Worm (Caenorhabditis elegans) whole organism, early embryonic: Measurements from ENCODE around the gene R144.6.
A peak's percentile ranks its signal among the peaks of the same experiment; 100 is the strongest.
"Not testable (repeated sequence)": the region's sequence is repeated elsewhere in the genome, so short reads cannot be mapped to it uniquely, and the experiment has no call there.

Source experiments
- B0310.2 ChIP-seq: sonication (generic microtip); optimal IDR thresholded peaks from 2 replicates; lab custom pipeline; 2016; ENCODE audit warnings: mild to moderate bottlenecking, missing genetic modification characterization, missing compliant biosample characterization
- F13C5.2 ChIP-seq: sonication (generic microtip); optimal IDR thresholded peaks from 2 replicates; lab custom pipeline; 2017; ENCODE audit warnings: mild to moderate bottlenecking, missing genetic modification characterization, inconsistent platforms, missing compliant biosample characterization
- aly-1 ChIP-seq: sonication (generic microtip); optimal IDR thresholded peaks from 2 replicates; lab custom pipeline; 2016; ENCODE audit warnings: missing genetic modification characterization, missing compliant biosample characterization
- ama-1 ChIP-seq: fragments of 150-350 bp; optimal IDR thresholded peaks from 2 replicates; lab custom pipeline; 2014
- ceh-13 ChIP-seq: fragments of 200-800 bp; sonication (Bioruptor generic); optimal IDR thresholded peaks from 2 replicates; lab custom pipeline; 2018; ENCODE audit warnings: mild to moderate bottlenecking, missing genetic modification characterization, missing compliant biosample characterization
- ceh-36 ChIP-seq: sonication (generic microtip); optimal IDR thresholded peaks from 2 replicates; lab custom pipeline; 2016; ENCODE audit warnings: missing genetic modification characterization, inconsistent platforms, missing compliant biosample characterization
- ets-7 ChIP-seq: sonication (generic microtip); optimal IDR thresholded peaks from 2 replicates; lab custom pipeline; 2016; ENCODE audit warnings: missing genotype, missing genetic modification characterization, missing compliant biosample characterization
- flt-1 ChIP-seq: fragments of 200-800 bp; sonication (Bioruptor generic); IDR thresholded peaks from 2 replicates; pipeline ENCODE4 v1.3.6; 2022; ENCODE audit warnings: missing genetic modification characterization, missing compliant biosample characterization
- hmbx-1 ChIP-seq: sonication (generic microtip); optimal IDR thresholded peaks from 2 replicates; lab custom pipeline; 2016; ENCODE audit warnings: mild to moderate bottlenecking, missing genetic modification characterization, missing compliant biosample characterization
- hmg-4 ChIP-seq: fragments of 200-800 bp; sonication (Bioruptor generic); optimal IDR thresholded peaks from 2 replicates; lab custom pipeline; 2018; ENCODE audit warnings: mild to moderate bottlenecking, missing genetic modification characterization, missing compliant biosample characterization
- hnd-1 ChIP-seq: sonication (generic microtip); optimal IDR thresholded peaks from 2 replicates; lab custom pipeline; 2016; ENCODE audit warnings: missing genetic modification characterization, missing compliant biosample characterization
- pes-1 ChIP-seq: fragments of 200-800 bp; sonication (Bioruptor generic); IDR thresholded peaks from 2 replicates; pipeline ENCODE4 v1.3.6; 2022; ENCODE audit warnings: missing genetic modification reagents, missing genetic modification characterization, missing compliant biosample characterization
- scrt-1 ChIP-seq: fragments of 200-800 bp; sonication (Bioruptor generic); IDR thresholded peaks from 2 replicates; pipeline ENCODE4 v1.3.6; 2022; ENCODE audit warnings: missing genetic modification characterization, missing compliant biosample characterization
- sea-1 ChIP-seq: fragments of 200-800 bp; sonication (Bioruptor generic); conservative IDR thresholded peaks from 2 replicates; pipeline ENCODE4 v1.3.6; 2022; ENCODE audit warnings: missing genetic modification characterization, missing compliant biosample characterization
- tbx-11 ChIP-seq: fragments of 200-800 bp; sonication (Bioruptor generic); IDR thresholded peaks from 2 replicates; pipeline ENCODE4 v1.3.6; 2022; ENCODE audit warnings: missing genetic modification characterization, missing compliant biosample characterization
- tbx-37 ChIP-seq: fragments of 200-800 bp; sonication (Bioruptor generic); conservative IDR thresholded peaks from 2 replicates; pipeline ENCODE4 v1.3.6; 2022; ENCODE audit warnings: missing genetic modification reagents, missing genetic modification characterization, missing compliant biosample characterization
- tra-4 ChIP-seq: sonication (generic microtip); optimal IDR thresholded peaks from 2 replicates; lab custom pipeline; 2017; ENCODE audit warnings: missing genetic modification characterization, missing compliant biosample characterization

The R144.6 gene

DNA sequence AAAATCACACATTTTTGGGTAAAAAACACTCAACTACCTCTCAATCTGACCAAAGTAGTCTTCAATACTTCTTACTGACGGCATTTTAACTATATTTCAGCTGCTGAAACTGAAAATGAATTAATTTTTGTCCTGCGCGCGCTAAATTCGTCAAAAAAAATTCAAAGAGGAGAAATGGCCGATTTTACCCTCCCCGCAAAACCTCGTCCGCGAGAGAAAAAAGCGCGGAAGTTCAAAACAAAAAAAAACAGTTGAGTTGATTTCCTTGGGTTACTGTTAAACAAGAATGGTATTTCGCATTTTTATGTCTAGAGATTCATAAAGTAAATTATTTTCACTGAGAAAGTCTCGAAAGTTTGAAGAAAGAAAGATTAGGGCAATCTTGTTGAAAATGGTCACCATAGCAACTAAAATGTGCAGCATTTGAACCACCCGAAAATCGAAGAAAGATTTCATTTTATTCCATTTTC is 17.7 kb downstream of the R144.6 start, which contains the start of the genes C27F2.10 and wdr-60:
Gene C27F2.10, minus strand, starts transcription at position 109 of the 470 bp plus-strand sequence.
Gene wdr-60, plus strand, starts transcription at position 420 of the 470 bp plus-strand sequence.
- TF ChIP-seq tbx-37 (GFP tag; lab: Robert Waterston, UW) (peak; percentile 58), tra-4 (tag; lab: Kevin White, UChicago) (no peak)

- no peak for TF ChIP-seq ets-7 (tag; lab: Kevin White, UChicago)
- TF ChIP-seq ceh-13 (GFP tag; lab: Kevin White, UChicago) = no peak
- TF ChIP-seq tbx-37 (GFP tag; lab: Robert Waterston, UW) = no peak
- no peak for TF ChIP-seq ceh-36
- TF ChIP-seq F13C5.2 (tag; lab: Kevin White, UChicago) = no peak
Measured at ce11 chrIII:4984444-4985086, 20.0 kb downstream of the R144.6 start, which contains the start of gene C27F2.7. C27F2.7 (minus strand) TSS chrIII:4984494.

DNA sequence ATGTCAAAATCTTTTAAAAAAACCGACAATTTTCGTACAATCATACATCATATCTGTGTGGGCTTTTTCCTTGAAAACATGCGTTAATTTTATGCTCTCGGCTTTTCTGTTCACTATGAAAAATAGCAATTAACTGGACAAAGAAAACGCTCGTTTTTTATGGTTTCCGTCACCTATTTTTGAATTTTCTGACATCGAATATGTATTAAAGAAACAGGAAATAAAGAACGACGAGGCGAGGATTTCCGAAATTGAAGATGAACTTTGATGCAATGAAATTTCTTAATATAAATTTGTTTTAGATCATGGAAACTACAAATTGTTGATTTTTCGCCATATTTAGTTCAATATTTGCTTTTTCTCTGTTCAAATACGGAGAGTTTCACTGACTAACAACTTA is 20.6 kb downstream of the R144.6 start:
- no peak for TF ChIP-seq ets-7 (tag; lab: Kevin White, UChicago)
- no peak for TF ChIP-seq sea-1
- TF ChIP-seq flt-1 (GFP tag; lab: Robert Waterston, UW) = no peak
- no peak for TF ChIP-seq pes-1 (GFP tag; lab: Robert Waterston, UW)
- no peak for TF ChIP-seq ceh-36
- TF ChIP-seq scrt-1 (GFP tag; lab: Robert Waterston, UW) = no peak
- no peak for TF ChIP-seq ceh-13 (GFP tag; lab: Kevin White, UChicago)
- TF ChIP-seq ama-1 (lab: Kevin White, UChicago) = no peak
- no peak for TF ChIP-seq hmbx-1 (tag; lab: Kevin White, UChicago)
- TF ChIP-seq aly-1 (tag; lab: Kevin White, UChicago) = no peak
- TF ChIP-seq hnd-1 (tag; lab: Kevin White, UChicago) = no peak
- no peak for TF ChIP-seq tra-4 (tag; lab: Kevin White, UChicago)
- no peak for TF ChIP-seq tbx-37 (GFP tag; lab: Robert Waterston, UW)
- no peak for TF ChIP-seq F13C5.2 (tag; lab: Kevin White, UChicago)

DNA sequence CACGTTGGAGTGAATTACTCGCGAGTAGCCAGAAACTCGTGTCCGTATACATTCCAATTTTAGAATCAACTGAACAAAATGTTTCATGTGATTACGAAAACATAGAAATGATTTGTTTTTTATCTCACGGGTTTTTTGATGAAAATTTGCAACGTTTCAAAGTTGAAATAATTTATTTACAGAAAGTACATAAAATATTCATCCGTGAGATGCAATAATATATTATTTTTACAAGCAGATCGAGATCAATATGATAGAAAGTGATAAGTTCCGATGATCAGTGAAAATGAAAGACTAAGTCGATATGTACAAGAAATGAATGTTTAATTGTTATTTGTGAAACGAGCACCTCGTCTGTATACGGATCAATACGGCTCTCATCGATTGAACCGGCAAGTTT is 24.2 kb downstream of the R144.6 start, which contains the start of gene C27F2.6:
Gene C27F2.6, minus strand, starts transcription at position 101 of the 400 bp plus-strand sequence.
- TF ChIP-seq tra-4 (tag; lab: Kevin White, UChicago); ama-1 (lab: Kevin White, UChicago); scrt-1 (GFP tag; lab: Robert Waterston, UW): not testable (repeated sequence)

- TF ChIP-seq tbx-11 (GFP tag; lab: Robert Waterston, UW) (no peak), hmbx-1 (tag; lab: Kevin White, UChicago) (no peak), scrt-1 (GFP tag; lab: Robert Waterston, UW) (no peak), flt-1 (GFP tag; lab: Robert Waterston, UW) (no peak), sea-1 (no peak), tra-4 (tag; lab: Kevin White, UChicago) (no peak), tbx-37 (GFP tag; lab: Robert Waterston, UW) (no peak), pes-1 (GFP tag; lab: Robert Waterston, UW) (no peak), ceh-36 (no peak), ets-7 (tag; lab: Kevin White, UChicago) (no peak), B0310.2 (tag; lab: Kevin White, UChicago) (no peak), ama-1 (lab: Kevin White, UChicago) (no peak), hmg-4 (GFP tag; lab: Kevin White, UChicago) (no peak), hnd-1 (tag; lab: Kevin White, UChicago) (no peak), aly-1 (tag; lab: Kevin White, UChicago) (no peak), ceh-13 (GFP tag; lab: Kevin White, UChicago) (no peak), F13C5.2 (tag; lab: Kevin White, UChicago) (no peak)
Measured at ce11 chrIII:4968146-4968545, 36.4 kb downstream of the R144.6 start.

DNA sequence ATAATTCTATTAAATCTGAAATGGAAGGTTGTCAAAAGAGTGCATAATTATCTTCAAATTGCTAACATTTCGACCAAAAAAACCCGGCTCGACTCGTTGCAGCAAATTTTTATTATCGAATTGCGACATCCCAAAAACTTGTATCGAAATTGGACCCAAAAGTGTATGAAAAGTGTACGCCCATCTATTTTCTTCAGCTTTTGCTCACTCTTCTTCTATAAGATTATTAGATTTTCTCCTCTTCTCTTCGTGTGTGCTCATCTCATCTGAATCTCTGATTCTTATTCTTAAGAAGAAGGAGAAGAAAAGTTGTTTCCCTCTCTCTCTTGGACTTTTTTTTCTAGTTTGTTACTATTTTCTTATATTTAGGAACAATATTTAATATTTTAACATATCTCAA is 37.3 kb downstream of the R144.6 start:
- TF ChIP-seq B0310.2 (tag; lab: Kevin White, UChicago) (no peak), hmbx-1 (tag; lab: Kevin White, UChicago) (no peak), F13C5.2 (tag; lab: Kevin White, UChicago) (no peak), ama-1 (lab: Kevin White, UChicago) (no peak), ceh-13 (GFP tag; lab: Kevin White, UChicago) (no peak), hnd-1 (tag; lab: Kevin White, UChicago) (no peak), scrt-1 (GFP tag; lab: Robert Waterston, UW) (no peak), tra-4 (tag; lab: Kevin White, UChicago) (no peak), tbx-11 (GFP tag; lab: Robert Waterston, UW) (no peak), pes-1 (GFP tag; lab: Robert Waterston, UW) (no peak)

- TF ChIP-seq hnd-1 (tag; lab: Kevin White, UChicago) = no peak
- no peak for TF ChIP-seq flt-1 (GFP tag; lab: Robert Waterston, UW)
- no peak for TF ChIP-seq pes-1 (GFP tag; lab: Robert Waterston, UW)
- no peak for TF ChIP-seq tra-4 (tag; lab: Kevin White, UChicago)
- TF ChIP-seq tbx-11 (GFP tag; lab: Robert Waterston, UW) = no peak
Measured at ce11 chrIII:4965271-4965670, 39.2 kb downstream of the R144.6 start, which contains the start of gene nca-2. nca-2 (plus strand) TSS chrIII:4965571.
